Worm (Caenorhabditis elegans) whole organism, L4 larva: Measurements from ENCODE around the gene ZC443.4.
"Not testable (repeated sequence)": the region's sequence is repeated elsewhere in the genome, so short reads cannot be mapped to it uniquely, and the experiment has no call there.

Experiments used
- F10B5.3 ChIP-seq: sonication (generic microtip); optimal IDR thresholded peaks from 2 replicates; lab custom pipeline; 2016; ENCODE audit warnings: mild to moderate bottlenecking, missing genetic modification characterization, missing compliant biosample characterization
- F44E2.7 ChIP-seq: fragments of 200-800 bp; sonication (Bioruptor generic); IDR thresholded peaks from 2 replicates; pipeline ENCODE4 v2.1.2; 2022; ENCODE audit warnings: missing genetic modification characterization, missing compliant biosample characterization
- T20F7.1 ChIP-seq: fragments of 200-800 bp; sonication (Bioruptor generic); optimal IDR thresholded peaks from 2 replicates; lab custom pipeline; 2018; ENCODE audit warnings: mild to moderate bottlenecking, missing genetic modification characterization, missing compliant biosample characterization
- T26A8.4 ChIP-seq: fragments of 200-800 bp; sonication (Bioruptor generic); IDR thresholded peaks from 2 replicates; pipeline ENCODE4 v1.3.6; 2022; ENCODE audit warnings: missing genetic modification characterization, missing compliant biosample characterization
- Y75B8A.6 ChIP-seq: fragments of 200-800 bp; sonication (Bioruptor generic); IDR thresholded peaks from 2 replicates; pipeline ENCODE4 v1.3.6; 2022; ENCODE audit warnings: missing genetic modification reagents, missing genetic modification characterization, missing compliant biosample characterization
- ama-1 ChIP-seq: fragments of 150-350 bp; optimal IDR thresholded peaks from 2 replicates; lab custom pipeline; 2014; ENCODE audit warnings: inconsistent platforms, mixed read lengths
- arid-1 ChIP-seq: fragments of 200-800 bp; sonication (Bioruptor generic); conservative IDR thresholded peaks from 2 replicates; pipeline ENCODE4 v1.3.6; 2022; ENCODE audit warnings: missing genetic modification reagents, missing genetic modification characterization, missing compliant biosample characterization
- attf-4 ChIP-seq: sonication (generic microtip); optimal IDR thresholded peaks from 3 replicates; lab custom pipeline; 2017; ENCODE audit warnings: missing biosample characterization, missing genetic modification characterization
- ceh-28 ChIP-seq: fragments of 150-350 bp; optimal IDR thresholded peaks from 2 replicates; lab custom pipeline; 2014; ENCODE audit warnings: missing biosample characterization, missing genetic modification reagents, missing genetic modification characterization
- ces-1 ChIP-seq: fragments of 150-350 bp; sonication (generic microtip); optimal IDR thresholded peaks from 4 replicates; lab custom pipeline; 2014; ENCODE audit warnings: missing biosample characterization, missing genetic modification reagents, missing genetic modification characterization
- daf-16 ChIP-seq, 3 experiments: sonication (generic microtip); optimal IDR thresholded peaks; 2 replicates each; lab custom pipeline; 2016 to 2017; ENCODE audit warnings: missing genetic modification characterization in 3 of 3, missing genetic modification reagents in 3 of 3, mild to moderate bottlenecking in 2 of 3, missing compliant biosample characterization in 2 of 3, missing biosample characterization in 1 of 3, moderate library complexity in 1 of 3
- dmd-6 ChIP-seq: fragments of 200-800 bp; sonication (Bioruptor generic); IDR thresholded peaks from 2 replicates; pipeline ENCODE4 v1.3.6; 2022; ENCODE audit warnings: missing genetic modification reagents, missing genetic modification characterization, missing compliant biosample characterization
- dmd-9 ChIP-seq: fragments of 200-800 bp; sonication (Bioruptor generic); IDR thresholded peaks from 2 replicates; pipeline ENCODE4 v1.3.6; 2022; ENCODE audit warnings: missing genetic modification reagents, missing genetic modification characterization, missing compliant biosample characterization
- fkh-10 ChIP-seq: fragments of 150-350 bp; optimal IDR thresholded peaks from 2 replicates; lab custom pipeline; 2014; ENCODE audit warnings: missing biosample characterization, missing genetic modification reagents, missing genetic modification characterization
- lin-13 ChIP-seq: fragments of 150-350 bp; optimal IDR thresholded peaks from 2 replicates; lab custom pipeline; 2014; ENCODE audit warnings: missing biosample characterization, missing genetic modification reagents, missing genetic modification characterization
- lin-39 ChIP-seq: fragments of 150-350 bp; optimal IDR thresholded peaks from 2 replicates; lab custom pipeline; 2014; ENCODE audit warnings: missing biosample characterization, missing genetic modification reagents, missing genetic modification characterization
- madf-9 ChIP-seq: fragments of 200-800 bp; sonication (Bioruptor generic); conservative IDR thresholded peaks from 2 replicates; pipeline ENCODE4 v1.3.6; 2022; ENCODE audit warnings: missing genetic modification reagents, missing genetic modification characterization, missing compliant biosample characterization
- mdl-1 ChIP-seq, 2 experiments: fragments of 150-350 bp in 1 of 2; sonication (generic microtip) in 1 of 2; optimal IDR thresholded peaks; 2 replicates each; lab custom pipeline; 2014 to 2017; ENCODE audit warnings: missing biosample characterization in 2 of 2, missing genetic modification characterization in 2 of 2
- mep-1 ChIP-seq: fragments of 150-350 bp; sonication (generic microtip); optimal IDR thresholded peaks from 3 replicates; lab custom pipeline; 2014; ENCODE audit warnings: missing biosample characterization, missing genetic modification characterization
- nhr-11 ChIP-seq: fragments of 150-350 bp; optimal IDR thresholded peaks from 2 replicates; lab custom pipeline; 2014; ENCODE audit warnings: missing biosample characterization, missing genetic modification characterization
- nhr-237 ChIP-seq: sonication (generic microtip); optimal IDR thresholded peaks from 2 replicates; lab custom pipeline; 2017; ENCODE audit warnings: missing biosample characterization, missing genetic modification characterization
- nhr-28 ChIP-seq: fragments of 150-350 bp; optimal IDR thresholded peaks from 2 replicates; lab custom pipeline; 2014; ENCODE audit warnings: missing biosample characterization, missing genetic modification characterization
- nhr-42 ChIP-seq: fragments of 200-800 bp; sonication (Bioruptor generic); IDR thresholded peaks from 2 replicates; pipeline ENCODE4 v1.3.6; 2022; ENCODE audit warnings: missing genetic modification characterization, missing compliant biosample characterization
- nhr-6 ChIP-seq: fragments of 150-350 bp; optimal IDR thresholded peaks from 2 replicates; lab custom pipeline; 2014; ENCODE audit warnings: missing biosample characterization, missing genetic modification characterization
- nhr-76 ChIP-seq: fragments of 150-350 bp; optimal IDR thresholded peaks from 2 replicates; lab custom pipeline; 2014; ENCODE audit warnings: missing biosample characterization, missing genetic modification characterization
- nhr-77 ChIP-seq: fragments of 150-350 bp; optimal IDR thresholded peaks from 2 replicates; lab custom pipeline; 2014; ENCODE audit warnings: missing biosample characterization, missing genetic modification characterization
- php-3 ChIP-seq: fragments of 200-800 bp; sonication (Bioruptor generic); IDR thresholded peaks from 2 replicates; pipeline ENCODE4 v1.3.6; 2022; ENCODE audit warnings: missing genetic modification reagents, missing genetic modification characterization, missing compliant biosample characterization
- pqm-1 ChIP-seq: sonication (generic microtip); optimal IDR thresholded peaks from 2 replicates; lab custom pipeline; 2017; ENCODE audit warnings: missing biosample characterization, missing genetic modification characterization
- sdz-12 ChIP-seq: fragments of 200-800 bp; sonication (Bioruptor generic); optimal IDR thresholded peaks from 2 replicates; lab custom pipeline; 2018; ENCODE audit warnings: mild to moderate bottlenecking, missing genetic modification characterization, missing compliant biosample characterization
- tag-97 ChIP-seq: fragments of 200-800 bp; sonication (Bioruptor generic); IDR thresholded peaks from 2 replicates; pipeline ENCODE4 v1.3.6; 2022; ENCODE audit warnings: missing genetic modification characterization, missing compliant biosample characterization
- unc-39 ChIP-seq: sonication (generic microtip); optimal IDR thresholded peaks from 2 replicates; lab custom pipeline; 2017; ENCODE audit warnings: missing biosample characterization, missing genetic modification characterization
- unc-62 ChIP-seq, 3 experiments: fragments of 150-350 bp in 1 of 3; sonication (generic microtip); optimal IDR thresholded peaks in 2 of 3; peaks in 1 of 3; 1 replicate in 1 of 3; 2 replicates in 2 of 3; lab custom pipeline; 2014 to 2017; ENCODE audit warnings: missing biosample characterization in 3 of 3, missing genetic modification characterization in 3 of 3, missing genetic modification reagents in 3 of 3, missing genotype in 1 of 3

Gene ZC443.4

ce11 chrV:12819792-12820453, at the start of gene ZC443.4, which contains the start of gene ugt-18:
Gene ZC443.4, minus strand, starts transcription at chrV:12819886.
Gene ugt-18, plus strand, starts transcription at chrV:12820260.
- TF ChIP-seq nhr-77 (tag; lab: Kevin White, UChicago) (peak; percentile 56), unc-62 (GFP tag; optimal IDR thresholded peaks at IDR 0.05 in 1 of 2; lab: Kevin White, UChicago) (peak in 1 of 2 experiments; percentile 63), unc-62 (tag; optimal IDR thresholded peaks at IDR 0.05; lab: Kevin White, UChicago) (no peak), ceh-28 (tag; lab: Kevin White, UChicago) (no peak), dmd-6 (GFP tag; lab: Robert Waterston, UW) (0 out of 2 replicates have a peak, but pooled peaks have one; percentile 10), tag-97 (GFP tag; lab: Robert Waterston, UW) (no peak), pqm-1 (peak; percentile 60), nhr-28 (tag; lab: Kevin White, UChicago) (peak; percentile 62), daf-16 (GFP tag; optimal IDR thresholded peaks at IDR 0.05; lab: Kevin White, UChicago) (no peak), daf-16 (tag; optimal IDR thresholded peaks at IDR 0.05; lab: Kevin White, UChicago) (peak; percentile 28), fkh-10 (GFP tag; lab: Kevin White, UChicago) (no peak), mdl-1 (tag; optimal IDR thresholded peaks at IDR 0.05; lab: Kevin White, UChicago) (no peak), nhr-76 (tag; lab: Kevin White, UChicago) (no peak)

- TF ChIP-seq nhr-6 (tag; lab: Kevin White, UChicago): peak; percentile 27
- TF ChIP-seq nhr-42: no peak
These were observed 48.3 kb upstream of the ZC443.4 start, which contains the start of gene nspg-1 for ce11 chrV:12867997-12868396. Gene nspg-1, minus strand, starts transcription at chrV:12868097.

- not testable (repeated sequence) for TF ChIP-seq lin-39 (tag; lab: Kevin White, UChicago); nhr-237; F10B5.3 (tag; lab: Kevin White, UChicago)
These were observed 45.9 kb upstream of the ZC443.4 start, which contains the start of gene T07F10.5 for ce11 chrV:12865615-12866014. Gene T07F10.5, plus strand, starts transcription at chrV:12865915.

ce11 chrV:12859144-12859543, 39.5 kb upstream of the ZC443.4 start, which contains the start of gene anp-1:
Gene anp-1, plus strand, starts transcription at chrV:12859444.
- TF ChIP-seq php-3 (GFP tag; lab: Robert Waterston, UW) (no peak), Y75B8A.6 (GFP tag; lab: Robert Waterston, UW) (no peak), nhr-11 (tag; lab: Kevin White, UChicago) (no peak), mep-1 (no peak), arid-1 (GFP tag; lab: Robert Waterston, UW) (no peak), nhr-77 (tag; lab: Kevin White, UChicago) (no peak), lin-13 (GFP tag; lab: Kevin White, UChicago) (no peak), F44E2.7 (GFP tag; lab: Robert Waterston, UW) (no peak), nhr-76 (tag; lab: Kevin White, UChicago) (no peak), sdz-12 (no peak)

ce11 chrV:12854766-12855165, 35.1 kb upstream of the ZC443.4 start, which contains the start of gene C44H9.7:
Gene C44H9.7, minus strand, starts transcription at chrV:12854866.
- no peak for TF ChIP-seq T20F7.1 (GFP tag; lab: Kevin White, UChicago)
- no peak for TF ChIP-seq ama-1 (lab: Kevin White, UChicago)
- TF ChIP-seq unc-39 (tag; lab: Kevin White, UChicago): no peak
- TF ChIP-seq dmd-9: no peak
- no peak for TF ChIP-seq arid-1 (GFP tag; lab: Robert Waterston, UW)
- TF ChIP-seq ces-1 (GFP tag; lab: Kevin White, UChicago): no peak
- TF ChIP-seq attf-4 (tag; lab: Kevin White, UChicago): no peak
- no peak for TF ChIP-seq T26A8.4 (GFP tag; lab: Robert Waterston, UW)
- no peak for TF ChIP-seq nhr-237
- TF ChIP-seq madf-9: no peak
